Worm (Caenorhabditis elegans) whole organism, young adult: ENCODE data around the gene Y59A8B.8.

Experiments
- B0035.1 ChIP-seq: sonication (generic microtip); optimal IDR thresholded peaks from 2 replicates; lab custom pipeline; 2016; ENCODE audit warnings: missing genetic modification characterization, mild to moderate bottlenecking, missing compliant biosample characterization, missing genotype, missing genetic modification reagents
- C17E4.6 ChIP-seq: fragments of 200-800 bp; sonication (Bioruptor generic); IDR thresholded peaks from 2 replicates; pipeline ENCODE4 v1.3.6; 2022; ENCODE audit warnings: missing genetic modification reagents, missing genetic modification characterization, missing compliant biosample characterization
- F33H1.4 ChIP-seq: fragments of 200-800 bp; sonication (Bioruptor generic); IDR thresholded peaks from 2 replicates; pipeline ENCODE4 v1.3.6; 2022; ENCODE audit warnings: missing genetic modification reagents, missing genetic modification characterization, missing compliant biosample characterization
- F49E8.2 ChIP-seq: sonication (generic microtip); optimal IDR thresholded peaks from 3 replicates; lab custom pipeline; 2017; ENCODE audit warnings: missing genetic modification characterization, mild to moderate bottlenecking, missing compliant biosample characterization, antibody characterized with exemption, moderate library complexity; ENCODE audit not compliant: insufficient read depth
- akir-1 ChIP-seq: fragments of 200-800 bp; sonication (Bioruptor generic); optimal IDR thresholded peaks from 2 replicates; lab custom pipeline; 2018; ENCODE audit warnings: mild to moderate bottlenecking, missing genetic modification characterization, moderate library complexity, missing compliant biosample characterization
- attf-3 ChIP-seq: fragments of 200-800 bp; sonication (Bioruptor generic); conservative IDR thresholded peaks from 2 replicates; pipeline ENCODE4 v1.3.6; 2022; ENCODE audit warnings: missing genetic modification reagents, missing genetic modification characterization, missing compliant biosample characterization
- attf-5 ChIP-seq: fragments of 200-800 bp; sonication (Bioruptor generic); optimal IDR thresholded peaks from 2 replicates; lab custom pipeline; 2018; ENCODE audit warnings: mild to moderate bottlenecking, missing genetic modification characterization, missing compliant biosample characterization
- bed-1 ChIP-seq: fragments of 200-800 bp; sonication (Bioruptor generic); IDR thresholded peaks from 2 replicates; pipeline ENCODE4 v1.3.6; 2022; ENCODE audit warnings: missing genetic modification reagents, missing genetic modification characterization, missing compliant biosample characterization
- bed-2 ChIP-seq: fragments of 200-800 bp; sonication (Bioruptor generic); IDR thresholded peaks from 2 replicates; pipeline ENCODE4 v1.3.6; 2022; ENCODE audit warnings: missing genetic modification reagents, missing genetic modification characterization, missing compliant biosample characterization
- dox-1 ChIP-seq: fragments of 200-800 bp; sonication (Bioruptor generic); IDR thresholded peaks from 2 replicates; pipeline ENCODE4 v1.3.6; 2022; ENCODE audit warnings: missing genetic modification reagents, missing genetic modification characterization, missing compliant biosample characterization
- egl-18 ChIP-seq: fragments of 200-800 bp; sonication (Bioruptor generic); IDR thresholded peaks from 2 replicates; pipeline ENCODE4 v1.3.6; 2022; ENCODE audit warnings: missing genetic modification reagents, missing genetic modification characterization, missing compliant biosample characterization
- egl-44 ChIP-seq: fragments of 200-800 bp; sonication (Bioruptor generic); IDR thresholded peaks from 2 replicates; pipeline ENCODE4 v1.3.6; 2022; ENCODE audit warnings: missing genetic modification reagents, missing genetic modification characterization, missing compliant biosample characterization
- ekl-4 ChIP-seq: fragments of 200-800 bp; sonication (Bioruptor generic); IDR thresholded peaks from 2 replicates; pipeline ENCODE4 v1.3.6; 2022; ENCODE audit warnings: missing genetic modification reagents, missing genetic modification characterization, missing compliant biosample characterization
- ets-4 ChIP-seq: fragments of 200-800 bp; sonication (Bioruptor generic); optimal IDR thresholded peaks from 2 replicates; lab custom pipeline; 2018; ENCODE audit warnings: mild to moderate bottlenecking, missing genetic modification characterization, missing compliant biosample characterization
- fkh-3 ChIP-seq: sonication (generic microtip); optimal IDR thresholded peaks from 2 replicates; lab custom pipeline; 2016; ENCODE audit warnings: mild to moderate bottlenecking, missing genetic modification characterization, missing compliant biosample characterization
- hsf-1 ChIP-seq: fragments of 200-800 bp; sonication (Bioruptor generic); IDR thresholded peaks from 2 replicates; pipeline ENCODE4 v1.3.6; 2022; ENCODE audit warnings: missing genetic modification reagents, missing genetic modification characterization, missing compliant biosample characterization
- lag-1 ChIP-seq: fragments of 200-800 bp; sonication (Bioruptor generic); IDR thresholded peaks from 2 replicates; pipeline ENCODE4 v1.3.6; 2022; ENCODE audit warnings: missing genetic modification reagents, missing genetic modification characterization, missing compliant biosample characterization
- let-607 ChIP-seq, 2 experiments: fragments of 200-800 bp in 1 of 2; sonication (Bioruptor generic) in 1 of 2; sonication (generic microtip) in 1 of 2; optimal IDR thresholded peaks; 2 replicates each; lab custom pipeline; 2016 to 2018; ENCODE audit warnings: mild to moderate bottlenecking in 2 of 2, missing compliant biosample characterization in 2 of 2, missing genetic modification characterization in 2 of 2, moderate library complexity in 2 of 2, missing genotype in 1 of 2
- lsl-1 ChIP-seq: fragments of 200-800 bp; sonication (Bioruptor generic); optimal IDR thresholded peaks from 2 replicates; lab custom pipeline; 2018; ENCODE audit warnings: mild to moderate bottlenecking, missing genetic modification characterization, moderate library complexity, missing compliant biosample characterization
- madf-3 ChIP-seq: fragments of 200-800 bp; sonication (Bioruptor generic); IDR thresholded peaks from 2 replicates; pipeline ENCODE4 v1.3.6; 2022; ENCODE audit warnings: missing genetic modification reagents, missing genetic modification characterization, missing compliant biosample characterization
- mcd-1 ChIP-seq: fragments of 200-800 bp; sonication (Bioruptor generic); IDR thresholded peaks from 2 replicates; pipeline ENCODE4 v1.3.6; 2022; ENCODE audit warnings: missing genetic modification reagents, missing genetic modification characterization, missing compliant biosample characterization
- nfyb-1 ChIP-seq: fragments of 200-800 bp; sonication (Bioruptor generic); IDR thresholded peaks from 2 replicates; pipeline ENCODE4 v1.3.6; 2022; ENCODE audit warnings: missing genetic modification reagents, missing genetic modification characterization, missing compliant biosample characterization
- pbrm-1 ChIP-seq: fragments of 200-800 bp; sonication (Bioruptor generic); IDR thresholded peaks from 2 replicates; pipeline ENCODE4 v1.3.6; 2022; ENCODE audit warnings: missing genetic modification reagents, missing genetic modification characterization, missing compliant biosample characterization
- rcor-1 ChIP-seq: fragments of 200-800 bp; sonication (Bioruptor generic); IDR thresholded peaks from 2 replicates; pipeline ENCODE4 v1.3.6; 2022; ENCODE audit warnings: missing genetic modification reagents, missing genetic modification characterization, missing compliant biosample characterization
- repo-1 ChIP-seq: sonication (generic microtip); optimal IDR thresholded peaks from 2 replicates; lab custom pipeline; 2017; ENCODE audit warnings: mild to moderate bottlenecking, missing genetic modification characterization, missing compliant biosample characterization
- tbx-9 ChIP-seq: sonication (generic microtip); optimal IDR thresholded peaks from 2 replicates; lab custom pipeline; 2016; ENCODE audit warnings: borderline replicate concordance, missing genetic modification characterization, inconsistent platforms, missing compliant biosample characterization
- zfh-2 ChIP-seq: fragments of 200-800 bp; sonication (Bioruptor generic); conservative IDR thresholded peaks from 2 replicates; pipeline ENCODE4 v1.3.6; 2022; ENCODE audit warnings: missing genetic modification reagents, missing genetic modification characterization, missing compliant biosample characterization
- zim-3 ChIP-seq: sonication (generic microtip); optimal IDR thresholded peaks from 2 replicates; lab custom pipeline; 2017; ENCODE audit warnings: mild to moderate bottlenecking, missing genetic modification characterization, moderate library complexity, missing compliant biosample characterization
- ztf-28 ChIP-seq: fragments of 200-800 bp; sonication (Bioruptor generic); IDR thresholded peaks from 2 replicates; pipeline ENCODE4 v1.3.6; 2022; ENCODE audit warnings: missing genetic modification reagents, missing genetic modification characterization, missing compliant biosample characterization
- ztf-3 ChIP-seq: fragments of 200-800 bp; sonication (Bioruptor generic); optimal IDR thresholded peaks from 2 replicates; lab custom pipeline; 2018; ENCODE audit warnings: mild to moderate bottlenecking, missing genetic modification characterization, missing compliant biosample characterization

Gene Y59A8B.8

DNA sequence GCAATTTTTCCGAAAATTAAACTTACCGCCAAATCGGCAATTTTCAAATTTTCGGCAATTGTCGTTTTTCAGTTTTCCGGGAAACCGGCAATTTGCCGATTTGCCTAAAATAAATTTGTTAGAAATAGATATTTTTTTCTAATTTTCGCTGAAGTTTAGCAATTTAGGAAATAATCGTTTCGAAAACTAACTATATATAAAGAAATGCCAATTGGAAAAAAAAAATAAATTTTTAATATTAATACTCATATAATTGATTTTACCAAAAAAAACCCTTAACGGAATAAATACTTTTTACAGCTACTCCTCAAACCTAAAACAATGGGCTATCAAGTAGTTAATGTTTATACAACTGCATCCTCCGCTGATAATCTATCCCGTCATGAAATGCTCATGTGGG, 22.8 kb downstream of the Y59A8B.8 start, which contains the start of gene ebp-1:
Gene ebp-1, plus strand, starts transcription at position 301 of the 400 bp plus-strand sequence.
- TF ChIP-seq tbx-9 (tag; lab: Kevin White, UChicago), result no peak

DNA sequence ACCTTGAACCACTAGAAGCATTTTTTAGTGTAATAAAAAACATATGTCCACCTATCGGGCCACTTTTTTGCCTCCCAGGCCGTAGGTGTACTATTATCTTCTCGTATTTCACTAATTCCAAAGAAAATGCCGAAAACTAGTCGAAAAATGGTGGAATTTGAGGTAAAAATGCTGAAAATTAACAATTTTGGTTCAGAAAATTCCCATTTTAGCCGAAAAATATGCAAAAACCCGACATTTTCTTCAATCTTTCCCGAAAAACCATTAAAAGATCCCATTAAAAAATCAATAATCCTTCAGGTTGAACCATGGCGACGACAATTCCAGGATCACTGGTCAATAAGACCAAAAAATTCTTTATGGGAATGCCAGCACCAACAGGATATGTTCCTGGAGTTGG, 43.9 kb downstream of the Y59A8B.8 start, which contains the start of gene prp-6:
Gene prp-6, plus strand, starts transcription at position 301 of the 400 bp plus-strand sequence.
- TF ChIP-seq F49E8.2 (tag; lab: Kevin White, UChicago) (no peak), fkh-3 (tag; lab: Kevin White, UChicago) (no peak), madf-3 (GFP tag; lab: Robert Waterston, UW) (no peak), egl-44 (GFP tag; lab: Robert Waterston, UW) (no peak), zfh-2 (no peak), lag-1 (GFP tag; lab: Robert Waterston, UW) (no peak), ztf-28 (no peak), dox-1 (GFP tag; lab: Robert Waterston, UW) (no peak), hsf-1 (GFP tag; lab: Robert Waterston, UW) (no peak), akir-1 (GFP tag; lab: Kevin White, UChicago) (no peak), rcor-1 (GFP tag; lab: Robert Waterston, UW) (no peak), lsl-1 (GFP tag; lab: Kevin White, UChicago) (no peak)

DNA sequence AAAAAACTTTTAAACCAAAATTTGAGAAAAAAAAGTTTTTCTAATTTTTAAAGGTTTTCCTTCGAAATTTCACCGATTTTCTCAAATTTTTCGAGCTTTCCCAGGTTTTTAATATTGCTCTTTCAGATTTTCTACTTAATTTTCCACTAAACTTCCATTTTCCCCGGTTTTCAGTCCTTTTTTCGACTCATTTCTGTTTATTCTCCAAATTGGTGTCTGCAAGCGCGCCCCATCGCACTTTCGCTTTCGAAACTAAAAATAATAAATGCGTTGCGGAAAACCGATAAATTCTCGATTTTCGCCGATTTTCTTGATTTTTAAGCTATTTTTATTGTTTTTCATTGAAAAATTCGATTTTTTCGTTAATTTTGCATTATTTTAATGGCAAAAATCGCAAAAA, 44.6 kb downstream of the Y59A8B.8 start:
- TF ChIP-seq let-607 (tag; optimal IDR thresholded peaks at IDR 0.05; lab: Kevin White, UChicago), result no peak
- peak; percentile 80 for TF ChIP-seq mcd-1

DNA sequence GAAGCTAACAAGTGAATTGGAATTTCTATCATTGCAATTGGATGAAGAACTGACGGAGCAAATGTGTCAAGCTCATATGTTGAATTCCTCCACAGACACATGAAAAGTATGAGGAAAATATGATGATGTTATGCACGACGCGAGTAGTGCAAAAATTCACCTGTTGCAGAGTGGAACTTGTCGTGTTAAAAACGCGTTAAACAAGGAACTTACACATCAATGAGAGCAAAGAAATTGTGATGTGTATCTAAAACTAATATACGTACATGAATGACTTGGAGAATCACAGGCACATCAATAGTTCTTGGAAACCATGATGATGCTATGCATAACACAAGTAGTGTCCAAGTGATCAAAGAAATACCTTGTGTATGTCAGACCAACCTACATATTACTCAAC, 48.9 kb downstream of the Y59A8B.8 start, which contains the start of gene srh-134:
Gene srh-134, minus strand, starts transcription at position 101 of the 400 bp plus-strand sequence.
- no peak for TF ChIP-seq attf-5 (GFP tag; lab: Kevin White, UChicago)
- TF ChIP-seq zim-3 (tag; lab: Kevin White, UChicago), result no peak
- TF ChIP-seq repo-1 (tag; lab: Kevin White, UChicago), result no peak
- no peak for TF ChIP-seq attf-3 (GFP tag; lab: Robert Waterston, UW)
- TF ChIP-seq C17E4.6 (GFP tag; lab: Robert Waterston, UW), result no peak
- TF ChIP-seq ztf-3 (GFP tag; lab: Kevin White, UChicago), result no peak
- no peak for TF ChIP-seq dox-1 (GFP tag; lab: Robert Waterston, UW)
- TF ChIP-seq, all 124 proteins: peak for 0

DNA sequence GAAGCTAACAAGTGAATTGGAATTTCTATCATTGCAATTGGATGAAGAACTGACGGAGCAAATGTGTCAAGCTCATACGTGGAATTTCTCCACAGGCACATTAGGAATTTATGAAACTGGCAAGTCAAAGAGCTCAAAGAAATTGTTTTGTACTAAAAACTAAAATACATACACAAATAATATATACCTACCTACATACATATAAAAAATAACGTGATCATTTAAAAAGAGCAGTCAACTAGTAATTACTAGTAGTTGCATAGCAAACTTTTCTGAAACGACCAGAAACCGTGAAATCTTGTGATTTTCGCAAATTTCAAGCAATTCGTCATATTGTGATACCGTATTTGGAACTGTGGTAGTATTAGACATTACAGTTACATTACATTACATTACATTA, 52.0 kb downstream of the Y59A8B.8 start, which contains the start of gene srh-133:
Gene srh-133, minus strand, starts transcription at position 101 of the 400 bp plus-strand sequence.
- TF ChIP-seq bed-2 (GFP tag; lab: Robert Waterston, UW), result no peak
- no peak for TF ChIP-seq B0035.1 (tag; lab: Kevin White, UChicago)
- no peak for TF ChIP-seq F33H1.4 (GFP tag; lab: Robert Waterston, UW)
- TF ChIP-seq ets-4 (GFP tag; lab: Kevin White, UChicago), result no peak
- no peak for TF ChIP-seq zfh-2
- no peak for TF ChIP-seq rcor-1 (GFP tag; lab: Robert Waterston, UW)
- TF ChIP-seq pbrm-1 (GFP tag; lab: Robert Waterston, UW), result no peak
- TF ChIP-seq bed-1 (GFP tag; lab: Robert Waterston, UW), result no peak
- no peak for TF ChIP-seq egl-18 (GFP tag; lab: Robert Waterston, UW)
- no peak for TF ChIP-seq nfyb-1
- no peak for TF ChIP-seq ekl-4 (GFP tag; lab: Robert Waterston, UW)
- TF ChIP-seq, all 124 proteins: peak for 0
